Worm (Caenorhabditis elegans) whole organism, L4 larva: ENCODE results near the gene pigt-1.

Source experiments
- D1046.2 ChIP-seq: fragments of 200-800 bp; sonication (Bioruptor generic); IDR thresholded peaks from 2 replicates; pipeline ENCODE4 v1.3.6; 2022; ENCODE audit warnings: missing genetic modification characterization, missing compliant biosample characterization
- F37D6.2 ChIP-seq: sonication (generic microtip); optimal IDR thresholded peaks from 2 replicates; lab custom pipeline; 2016; ENCODE audit warnings: mild to moderate bottlenecking, missing genetic modification characterization, missing compliant biosample characterization
- F49E8.2 ChIP-seq: sonication (generic microtip); optimal IDR thresholded peaks from 2 replicates; lab custom pipeline; 2016; ENCODE audit warnings: missing compliant biosample characterization, mild to moderate bottlenecking, missing genetic modification characterization, borderline replicate concordance
- Y105C5A.15 ChIP-seq: fragments of 200-800 bp; sonication (Bioruptor generic); IDR thresholded peaks from 2 replicates; pipeline ENCODE4 v1.3.6; 2022; ENCODE audit warnings: missing genetic modification characterization, missing compliant biosample characterization
- Y48G9A.11 ChIP-seq: fragments of 200-800 bp; sonication (Bioruptor generic); IDR thresholded peaks from 2 replicates; pipeline ENCODE4 v1.3.6; 2022; ENCODE audit warnings: missing genetic modification reagents, missing genetic modification characterization, missing compliant biosample characterization
- aha-1 ChIP-seq: fragments of 150-350 bp; peaks from one replicate; lab custom pipeline; 2014; ENCODE audit warnings: missing biosample characterization, missing genetic modification characterization
- ama-1 ChIP-seq: fragments of 150-350 bp; optimal IDR thresholded peaks from 2 replicates; lab custom pipeline; 2014; ENCODE audit warnings: inconsistent platforms, mixed read lengths
- arid-1 ChIP-seq: fragments of 200-800 bp; sonication (Bioruptor generic); conservative IDR thresholded peaks from 2 replicates; pipeline ENCODE4 v1.3.6; 2022; ENCODE audit warnings: missing genetic modification reagents, missing genetic modification characterization, missing compliant biosample characterization
- ceh-32 ChIP-seq: sonication (generic microtip); optimal IDR thresholded peaks from 2 replicates; lab custom pipeline; 2016; ENCODE audit warnings: mild to moderate bottlenecking, missing genetic modification characterization, missing compliant biosample characterization; ENCODE audit not compliant: poor library complexity
- ceh-44 ChIP-seq: fragments of 200-800 bp; sonication (Bioruptor generic); IDR thresholded peaks from 2 replicates; pipeline ENCODE4 v1.3.6; 2022; ENCODE audit warnings: missing genetic modification reagents, missing genetic modification characterization, missing compliant biosample characterization
- daf-8 ChIP-seq: fragments of 200-800 bp; sonication (Bioruptor generic); IDR thresholded peaks from 2 replicates; pipeline ENCODE4 v1.3.6; 2022; ENCODE audit warnings: missing genetic modification characterization, missing compliant biosample characterization
- dmd-8 ChIP-seq: fragments of 200-800 bp; sonication (Bioruptor generic); IDR thresholded peaks from 2 replicates; pipeline ENCODE4 v1.3.6; 2022; ENCODE audit warnings: missing genetic modification characterization, missing compliant biosample characterization
- duxl-1 ChIP-seq: sonication (generic microtip); optimal IDR thresholded peaks from 2 replicates; lab custom pipeline; 2016; ENCODE audit warnings: mild to moderate bottlenecking, missing genetic modification characterization, moderate library complexity, missing compliant biosample characterization; ENCODE audit not compliant: poor library complexity
- dve-1 ChIP-seq: sonication (generic microtip); optimal IDR thresholded peaks from 2 replicates; lab custom pipeline; 2017; ENCODE audit warnings: antibody characterized with exemption, mild to moderate bottlenecking, missing genetic modification characterization, missing compliant biosample characterization; ENCODE audit not compliant: insufficient read depth
- egl-43 ChIP-seq: fragments of 200-800 bp; sonication (Bioruptor generic); IDR thresholded peaks from 2 replicates; pipeline ENCODE4 v1.3.6; 2022; ENCODE audit warnings: missing genetic modification reagents, missing genetic modification characterization, missing compliant biosample characterization
- fos-1 ChIP-seq: fragments of 150-350 bp; optimal IDR thresholded peaks from 2 replicates; lab custom pipeline; 2014; ENCODE audit warnings: missing biosample characterization, missing genetic modification characterization
- hlh-11 ChIP-seq: fragments of 200-800 bp; sonication (Bioruptor generic); optimal IDR thresholded peaks from 2 replicates; lab custom pipeline; 2018; ENCODE audit warnings: mild to moderate bottlenecking, missing genetic modification characterization, missing compliant biosample characterization
- hmg-1.1 ChIP-seq: fragments of 200-800 bp; sonication (Bioruptor generic); IDR thresholded peaks from 2 replicates; pipeline ENCODE4 v1.3.6; 2022; ENCODE audit warnings: missing genetic modification reagents, missing genetic modification characterization, missing compliant biosample characterization
- jun-1 ChIP-seq: fragments of 150-350 bp; optimal IDR thresholded peaks from 2 replicates; lab custom pipeline; 2014; ENCODE audit warnings: missing biosample characterization, missing genetic modification reagents, missing genetic modification characterization
- lim-7 ChIP-seq: fragments of 200-800 bp; sonication (Bioruptor generic); IDR thresholded peaks from 2 replicates; pipeline ENCODE4 v1.3.6; 2022; ENCODE audit warnings: missing genetic modification characterization, missing compliant biosample characterization
- lin-13 ChIP-seq: fragments of 150-350 bp; optimal IDR thresholded peaks from 2 replicates; lab custom pipeline; 2014; ENCODE audit warnings: missing biosample characterization, missing genetic modification reagents, missing genetic modification characterization
- lin-15B ChIP-seq: fragments of 150-350 bp; sonication (generic microtip); optimal IDR thresholded peaks from 3 replicates; lab custom pipeline; 2014; ENCODE audit warnings: missing biosample characterization, missing genetic modification characterization
- lin-38 ChIP-seq: fragments of 200-800 bp; sonication (Bioruptor generic); IDR thresholded peaks from 2 replicates; pipeline ENCODE4 v1.3.6; 2022; ENCODE audit warnings: missing genetic modification reagents, missing genetic modification characterization, missing compliant biosample characterization
- lir-3 ChIP-seq: sonication (generic microtip); optimal IDR thresholded peaks from 2 replicates; lab custom pipeline; 2016; ENCODE audit warnings: mild to moderate bottlenecking, missing genetic modification characterization, missing compliant biosample characterization
- lsy-2 ChIP-seq, 2 experiments: fragments of 150-350 bp in 1 of 2; sonication (generic microtip) in 1 of 2; optimal IDR thresholded peaks; 2 replicates each; lab custom pipeline; 2014 to 2017; ENCODE audit warnings: missing biosample characterization in 2 of 2, missing genetic modification characterization in 2 of 2
- madf-5 ChIP-seq, 2 experiments: fragments of 200-800 bp; sonication (Bioruptor generic); IDR thresholded peaks; 2 replicates each; pipeline ENCODE4 v1.3.6; 2022; ENCODE audit warnings: missing compliant biosample characterization in 2 of 2, missing genetic modification characterization in 2 of 2
- madf-9 ChIP-seq: fragments of 200-800 bp; sonication (Bioruptor generic); conservative IDR thresholded peaks from 2 replicates; pipeline ENCODE4 v1.3.6; 2022; ENCODE audit warnings: missing genetic modification reagents, missing genetic modification characterization, missing compliant biosample characterization
- mep-1 ChIP-seq: fragments of 150-350 bp; sonication (generic microtip); optimal IDR thresholded peaks from 3 replicates; lab custom pipeline; 2014; ENCODE audit warnings: missing biosample characterization, missing genetic modification characterization
- mes-2 ChIP-seq: sonication (generic microtip); optimal IDR thresholded peaks from 2 replicates; lab custom pipeline; 2016; ENCODE audit warnings: missing genotype, mild to moderate bottlenecking, missing genetic modification characterization, missing compliant biosample characterization; ENCODE audit not compliant: poor library complexity, severe bottlenecking
- mxl-3 ChIP-seq: fragments of 200-800 bp; sonication (Bioruptor generic); optimal IDR thresholded peaks from 2 replicates; lab custom pipeline; 2018; ENCODE audit warnings: mild to moderate bottlenecking, missing genetic modification characterization, missing compliant biosample characterization
- nhr-10 ChIP-seq: fragments of 150-350 bp; optimal IDR thresholded peaks from 2 replicates; lab custom pipeline; 2014; ENCODE audit warnings: missing biosample characterization, missing genetic modification characterization
- nhr-102 ChIP-seq: sonication (generic microtip); optimal IDR thresholded peaks from 2 replicates; lab custom pipeline; 2016; ENCODE audit warnings: mild to moderate bottlenecking, missing genetic modification characterization, moderate library complexity, missing compliant biosample characterization
- nhr-11 ChIP-seq: fragments of 150-350 bp; optimal IDR thresholded peaks from 2 replicates; lab custom pipeline; 2014; ENCODE audit warnings: missing biosample characterization, missing genetic modification characterization
- nhr-25 ChIP-seq: sonication (generic microtip); optimal IDR thresholded peaks from 2 replicates; lab custom pipeline; 2017; ENCODE audit warnings: missing genetic modification characterization, mild to moderate bottlenecking, missing compliant biosample characterization, antibody characterized with exemption, moderate library complexity, borderline replicate concordance; ENCODE audit not compliant: insufficient read depth
- nhr-48 ChIP-seq: sonication (generic microtip); optimal IDR thresholded peaks from 2 replicates; lab custom pipeline; 2016; ENCODE audit warnings: mild to moderate bottlenecking, missing genetic modification characterization, missing compliant biosample characterization
- pha-4 ChIP-seq, 2 experiments: fragments of 150-350 bp in 1 of 2; fragments of 200-800 bp in 1 of 2; sonication (Bioruptor generic) in 1 of 2; IDR thresholded peaks in 1 of 2; optimal IDR thresholded peaks in 1 of 2; 2 replicates each; pipeline versions ENCODE4 v1.3.6 to Lab custom; 2014 to 2022; ENCODE audit warnings: missing genetic modification characterization in 2 of 2, missing genetic modification reagents in 2 of 2, missing biosample characterization in 1 of 2, missing compliant biosample characterization in 1 of 2
- rbr-2 ChIP-seq: sonication (generic microtip); optimal IDR thresholded peaks from 2 replicates; lab custom pipeline; 2016; ENCODE audit warnings: missing genotype, missing genetic modification characterization, missing compliant biosample characterization
- sdz-12 ChIP-seq: fragments of 200-800 bp; sonication (Bioruptor generic); optimal IDR thresholded peaks from 2 replicates; lab custom pipeline; 2018; ENCODE audit warnings: mild to moderate bottlenecking, missing genetic modification characterization, missing compliant biosample characterization
- set-16 ChIP-seq: fragments of 200-800 bp; sonication (Bioruptor generic); IDR thresholded peaks from 2 replicates; pipeline ENCODE4 v1.3.6; 2022; ENCODE audit warnings: missing genetic modification reagents, missing genetic modification characterization, missing compliant biosample characterization
- tra-1 ChIP-seq: fragments of 200-800 bp; sonication (Bioruptor generic); IDR thresholded peaks from 2 replicates; pipeline ENCODE4 v1.3.6; 2022; ENCODE audit warnings: missing genetic modification reagents, missing genetic modification characterization, missing compliant biosample characterization
- unc-130 ChIP-seq: sonication (generic microtip); optimal IDR thresholded peaks from 2 replicates; lab custom pipeline; 2016; ENCODE audit warnings: missing genetic modification reagents, missing genetic modification characterization, missing compliant biosample characterization
- zfp-2 ChIP-seq: sonication (generic microtip); optimal IDR thresholded peaks from 2 replicates; lab custom pipeline; 2016; ENCODE audit warnings: mild to moderate bottlenecking, missing genetic modification characterization, missing compliant biosample characterization
- zfp-3 ChIP-seq: fragments of 200-800 bp; sonication (Bioruptor generic); conservative IDR thresholded peaks from 2 replicates; pipeline ENCODE4 v1.3.6; 2022; ENCODE audit warnings: missing genetic modification reagents, missing genetic modification characterization, missing compliant biosample characterization
- zip-11 ChIP-seq: fragments of 200-800 bp; sonication (Bioruptor generic); IDR thresholded peaks from 2 replicates; pipeline ENCODE4 v1.3.6; 2022; ENCODE audit warnings: missing genetic modification characterization, missing compliant biosample characterization

Gene pigt-1

ce11 chrV:10967594-10968273 lies 9.1 kb upstream of the pigt-1 start (continued):
- TF ChIP-seq arid-1 (GFP tag; lab: Robert Waterston, UW) (no peak), Y48G9A.11 (0 out of 2 replicates have a peak, but pooled peaks have one; percentile 42), hmg-1.1 (no peak), lsy-2 (tag; optimal IDR thresholded peaks at IDR 0.05; lab: Kevin White, UChicago) (no peak)
- TF ChIP-seq, all 104 proteins: peak for 17

ce11 chrV:10966874-10967273 lies 8.3 kb upstream of the pigt-1 start:
- TF ChIP-seq egl-43: 0 out of 2 replicates have a peak, but pooled peaks have one; percentile 44
- TF ChIP-seq set-16: peak; percentile 54
- TF ChIP-seq nhr-48: no peak
- TF ChIP-seq madf-5 (GFP tag; IDR thresholded peaks at IDR 0.05; lab: Robert Waterston, UW): 0 out of 4 replicates have a peak, but pooled peaks of 1 of the 2 experiments have one; percentile 48
- TF ChIP-seq Y48G9A.11: no peak
- peak; percentile 78 for TF ChIP-seq aha-1 (tag; lab: Kevin White, UChicago)
- TF ChIP-seq sdz-12 (GFP tag; lab: Kevin White, UChicago): peak; percentile 34
- peak; percentile 44 for TF ChIP-seq lin-38
- TF ChIP-seq D1046.2: no peak

- peak; percentile 87 for TF ChIP-seq mxl-3 (GFP tag; lab: Kevin White, UChicago)
- TF ChIP-seq sdz-12 (GFP tag; lab: Kevin White, UChicago): no peak
- TF ChIP-seq D1046.2: no peak
- peak; percentile 94 for TF ChIP-seq nhr-48
- peak; percentile 97 for TF ChIP-seq nhr-25 (tag; lab: Kevin White, UChicago)
- peak; percentile 84 for TF ChIP-seq jun-1 (tag; lab: Kevin White, UChicago)
- peak; percentile 34; the same call in 1 of the 2 replicates for TF ChIP-seq dmd-8 (GFP tag; lab: Robert Waterston, UW)
- peak; percentile 83 for TF ChIP-seq ama-1 (lab: Kevin White, UChicago)
- peak; percentile 94 for TF ChIP-seq hmg-1.1
- peak; percentile 92 for TF ChIP-seq lin-13 (GFP tag; lab: Kevin White, UChicago)
- TF ChIP-seq rbr-2 (tag; lab: Kevin White, UChicago): peak; percentile 95
- TF ChIP-seq mes-2: peak; percentile 93
- TF ChIP-seq Y105C5A.15 (GFP tag; lab: Robert Waterston, UW): no peak
- peak; percentile 6 for TF ChIP-seq lir-3 (tag; lab: Kevin White, UChicago)
- TF ChIP-seq nhr-102 (tag; lab: Kevin White, UChicago): peak; percentile 96
- peak; percentile 98 for TF ChIP-seq mep-1 (tag; lab: Kevin White, UChicago)
- TF ChIP-seq nhr-11 (tag; lab: Kevin White, UChicago): peak; percentile 98
- no peak for TF ChIP-seq ceh-44
- peak; percentile 40 for TF ChIP-seq fos-1
- TF ChIP-seq arid-1 (GFP tag; lab: Robert Waterston, UW): peak; percentile 87
- TF ChIP-seq madf-5 (GFP tag; IDR thresholded peaks at IDR 0.05; lab: Robert Waterston, UW): no peak
- no peak for TF ChIP-seq zip-11 (GFP tag; lab: Robert Waterston, UW)
- TF ChIP-seq ceh-32 (tag; lab: Kevin White, UChicago): peak; percentile 56
- peak; percentile 98 for TF ChIP-seq hlh-11
- peak; percentile 77 for TF ChIP-seq lin-15B (tag; lab: Kevin White, UChicago)
- peak; percentile 83 for TF ChIP-seq zfp-3 (GFP tag; lab: Robert Waterston, UW)
- peak; percentile 84 for TF ChIP-seq zfp-2 (tag; lab: Kevin White, UChicago)
- peak; percentile 84 for TF ChIP-seq unc-130 (GFP tag; lab: Kevin White, UChicago)
- TF ChIP-seq lin-38: peak; percentile 99
- no peak for TF ChIP-seq lim-7 (GFP tag; lab: Robert Waterston, UW)
- peak; percentile 87; the same call in 1 of the 2 replicates for TF ChIP-seq madf-9 (GFP tag; lab: Robert Waterston, UW)
- TF ChIP-seq duxl-1 (tag; lab: Kevin White, UChicago): peak; percentile 92
- peak; percentile 86 for TF ChIP-seq F37D6.2 (tag; lab: Kevin White, UChicago)
- TF ChIP-seq tra-1 (GFP tag; lab: Robert Waterston, UW): peak; percentile 85; the same call in 1 of the 2 replicates
- peak; percentile 82 for TF ChIP-seq nhr-10
- TF ChIP-seq daf-8: no peak
- TF ChIP-seq dve-1 (tag; lab: Kevin White, UChicago): peak; percentile 98
- peak; percentile 51 for TF ChIP-seq F49E8.2
- peak; percentile 92 for TF ChIP-seq pha-4 (GFP tag; IDR thresholded peaks at IDR 0.05; lab: Robert Waterston, UW)
- peak; percentile 100 for TF ChIP-seq pha-4 (tag; optimal IDR thresholded peaks at IDR 0.05; lab: Kevin White, UChicago)
Observed at ce11 chrV:10965501-10965900, 6.9 kb upstream of the pigt-1 start, which contains the start of the genes ctf-4 and eef-1G. TSS of gene ctf-4 (minus strand) at chrV:10965539. TSS of gene eef-1G (plus strand) at chrV:10965719.
